Fruit fly (Drosophila melanogaster) Kc167 (cell line): ENCODE measurements around the gene rumi.

Experiments
- Myc ChIP-seq: fragments of >200 bp; optimal IDR thresholded peaks from 2 replicates; lab custom pipeline; 2017; ENCODE audit warnings: missing external identifiers
- Sin3A ChIP-seq: fragments of >200 bp; optimal IDR thresholded peaks from 2 replicates; lab custom pipeline; 2018; ENCODE audit warnings: missing external identifiers
- h ChIP-seq: fragments of >200 bp; optimal IDR thresholded peaks from 3 replicates; lab custom pipeline; 2018; ENCODE audit warnings: missing external identifiers
- insv ChIP-seq: fragments of >200 bp; optimal IDR thresholded peaks from 3 replicates; lab custom pipeline; 2018; ENCODE audit warnings: missing external identifiers
- psq ChIP-seq: fragments of >200 bp; optimal IDR thresholded peaks from 2 replicates; lab custom pipeline; 2017; ENCODE audit warnings: missing external identifiers
- ttk ChIP-seq: sonication (Bioruptor generic); optimal IDR thresholded peaks from 2 replicates; lab custom pipeline; 2017; ENCODE audit warnings: missing external identifiers

The rumi gene

DNA sequence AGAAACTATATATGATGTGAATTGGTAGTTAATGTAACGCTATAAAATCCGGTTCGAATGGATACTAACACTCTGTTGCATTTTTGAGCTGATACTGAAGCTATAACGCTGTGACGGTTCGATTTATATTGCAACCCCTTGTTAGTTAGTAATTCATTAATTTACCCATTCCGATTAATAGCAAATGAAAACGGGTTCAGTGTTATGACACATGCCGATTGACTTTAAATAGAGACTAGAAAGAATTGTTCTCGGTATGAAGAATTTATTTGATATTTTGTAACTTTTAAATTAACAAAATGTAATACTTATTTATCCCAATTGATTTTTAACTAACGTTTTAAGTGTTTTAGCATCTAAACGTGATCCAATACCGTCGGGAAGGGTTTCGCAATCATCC, 18.2 kb upstream of the rumi start, which contains the start of gene CG43091:
CG43091 (minus strand) TSS at position 101 of the 400 bp plus-strand sequence.
- no peak for TF ChIP-seq insv (lab: Kevin White, UChicago)
- no peak for TF ChIP-seq Sin3A (lab: Kevin White, UChicago)
- TF ChIP-seq Myc (lab: Kevin White, UChicago), result no peak
- no peak for TF ChIP-seq ttk (lab: Kevin White, UChicago)
- TF ChIP-seq psq, result no peak
- no peak for TF ChIP-seq h

DNA sequence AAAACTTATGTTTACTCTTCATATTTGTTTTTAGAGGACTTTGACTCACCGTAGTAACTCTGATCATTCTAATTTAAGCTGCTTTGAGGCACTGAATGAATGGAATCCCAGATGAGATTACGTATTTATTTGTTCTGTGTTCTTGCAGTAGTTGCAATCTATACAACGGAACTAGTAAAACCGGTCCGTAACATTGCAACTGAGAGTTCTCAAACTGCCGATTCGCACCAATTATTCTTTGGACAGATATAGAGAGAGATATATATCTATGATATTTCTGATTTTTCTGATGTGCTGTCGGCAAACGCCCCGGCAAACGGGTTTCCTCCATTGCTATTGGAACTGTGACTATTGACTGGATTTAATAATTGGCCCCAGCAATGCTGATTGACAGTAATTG, 17.2 kb upstream of the rumi start, which contains the start of gene CG13841:
CG13841 (minus strand) TSS at position 101 of the 400 bp plus-strand sequence.
- TF ChIP-seq ttk (lab: Kevin White, UChicago), result no peak
- TF ChIP-seq Myc (lab: Kevin White, UChicago), result no peak
- no peak for TF ChIP-seq Sin3A (lab: Kevin White, UChicago)
- TF ChIP-seq psq, result no peak
- TF ChIP-seq insv (lab: Kevin White, UChicago), result no peak
- TF ChIP-seq h, result no peak

DNA sequence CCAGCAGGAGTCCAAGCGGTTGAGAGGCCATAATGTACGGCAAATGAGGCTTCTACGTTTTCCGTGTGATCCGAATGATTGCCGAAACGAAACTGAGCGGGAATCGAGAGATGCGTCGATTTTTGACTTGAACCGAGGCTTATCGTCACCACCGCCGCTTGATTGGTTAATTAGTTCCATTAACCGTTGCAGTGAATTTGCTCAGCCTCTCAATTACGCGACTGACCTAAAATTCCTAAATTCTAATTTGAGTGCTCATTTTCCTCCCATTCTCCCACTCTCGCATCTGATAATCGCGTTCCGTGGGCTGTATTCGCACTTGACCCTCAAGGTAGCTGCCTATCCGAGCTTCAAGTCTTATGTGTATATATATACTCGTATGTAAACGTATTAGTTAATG, 15.7 kb upstream of the rumi start, which contains the start of gene Nepl15:
Nepl15 (minus strand) TSS at position 101 of the 400 bp plus-strand sequence.
- no peak for TF ChIP-seq Sin3A (lab: Kevin White, UChicago)
- no peak for TF ChIP-seq psq
- TF ChIP-seq Myc (lab: Kevin White, UChicago), result no peak
- no peak for TF ChIP-seq ttk (lab: Kevin White, UChicago)
- TF ChIP-seq h, result no peak
- TF ChIP-seq insv (lab: Kevin White, UChicago), result no peak

DNA sequence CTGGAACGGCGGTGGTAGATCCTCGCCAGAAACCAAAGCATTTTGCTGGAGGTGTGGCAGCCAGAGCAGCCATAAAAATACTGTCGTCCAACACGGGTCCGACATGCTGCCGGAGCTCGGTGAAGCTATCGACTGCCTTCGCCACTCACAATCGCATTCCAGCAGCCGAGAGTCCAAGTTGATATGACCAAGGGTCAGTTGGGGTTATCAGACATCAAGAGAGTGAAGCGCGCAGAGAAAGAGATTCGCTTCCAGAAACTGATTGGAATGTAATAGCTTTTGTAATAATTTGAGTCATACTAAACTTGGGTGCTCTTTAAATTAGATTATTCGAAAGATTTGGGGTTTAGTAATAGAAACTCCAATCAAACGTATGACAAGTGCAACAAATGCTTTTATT, 13.2 kb upstream of the rumi start, which contains the start of gene Nepl14:
Nepl14 (minus strand) TSS at position 125 of the 400 bp plus-strand sequence.
- TF ChIP-seq h, result no peak
- TF ChIP-seq insv (lab: Kevin White, UChicago), result no peak
- no peak for TF ChIP-seq Myc (lab: Kevin White, UChicago)

DNA sequence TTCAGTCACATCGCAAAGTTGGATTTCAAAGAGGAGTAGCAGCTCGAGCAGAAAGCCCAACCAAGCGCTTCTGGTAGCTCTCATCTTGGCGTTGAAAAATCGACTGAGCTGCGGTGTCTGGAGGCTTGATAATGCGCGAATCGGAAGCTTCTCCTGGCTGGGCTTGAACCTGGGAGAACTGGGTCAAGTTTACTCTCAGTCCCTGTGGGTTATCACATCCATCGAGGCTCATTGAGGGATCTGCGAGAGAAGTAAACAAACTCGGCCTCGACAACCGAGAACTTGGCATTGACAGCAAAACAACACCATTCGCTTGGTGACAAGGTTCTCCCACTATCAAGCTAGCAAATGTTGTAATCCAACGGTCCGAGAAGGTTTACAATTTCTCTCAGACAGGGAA, 10.6 kb upstream of the rumi start, which contains the start of gene Nepl13:
Nepl13 (minus strand) TSS at position 89 of the 400 bp plus-strand sequence.
- TF ChIP-seq Myc (lab: Kevin White, UChicago) (no peak), Sin3A (lab: Kevin White, UChicago) (no peak), psq (no peak), insv (lab: Kevin White, UChicago) (no peak), ttk (lab: Kevin White, UChicago) (no peak)

DNA sequence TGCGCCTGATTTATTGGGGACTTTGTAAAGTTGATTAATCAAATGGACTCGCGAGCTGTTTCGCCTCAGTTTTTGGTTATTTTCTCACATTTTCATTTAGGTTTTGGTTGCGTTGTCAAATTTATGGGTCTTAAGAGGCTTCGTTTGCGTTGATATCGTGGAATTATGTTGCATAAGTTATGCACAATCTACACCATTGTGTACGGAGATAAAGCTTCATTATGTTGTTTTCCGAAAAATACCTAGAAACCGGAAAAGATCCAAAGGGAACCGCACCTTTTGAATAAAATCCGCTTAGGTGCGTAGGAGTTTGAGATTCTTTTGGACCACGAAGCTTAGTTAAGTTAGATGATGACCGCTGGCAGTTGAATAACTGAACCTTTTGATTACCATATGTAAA, 6.7 kb upstream of the rumi start:
- no peak for TF ChIP-seq ttk (lab: Kevin White, UChicago)
- no peak for TF ChIP-seq insv (lab: Kevin White, UChicago)
- no peak for TF ChIP-seq Sin3A (lab: Kevin White, UChicago)
- no peak for TF ChIP-seq psq

DNA sequence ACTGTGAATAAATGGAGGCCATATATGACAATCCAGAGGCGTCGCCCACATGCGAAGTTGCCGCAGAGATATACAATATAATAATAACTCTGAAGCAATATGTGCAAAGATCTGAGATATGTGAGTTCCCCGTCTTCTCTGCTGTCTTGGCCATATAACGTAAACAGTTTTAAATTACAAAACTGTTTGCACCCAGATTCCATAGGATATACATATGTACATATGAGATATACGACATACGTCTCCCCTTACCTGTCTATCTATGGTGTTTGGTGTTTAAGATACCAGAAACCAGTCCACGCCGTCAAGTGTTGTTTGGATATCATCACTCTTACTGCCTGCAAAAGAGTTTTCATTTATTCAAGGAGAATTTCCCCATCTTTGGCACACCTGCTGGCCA, 5.9 kb upstream of the rumi start:
- TF ChIP-seq h (no peak), psq (no peak), insv (lab: Kevin White, UChicago) (no peak), Sin3A (lab: Kevin White, UChicago) (no peak), Myc (lab: Kevin White, UChicago) (no peak), ttk (lab: Kevin White, UChicago) (no peak)

DNA sequence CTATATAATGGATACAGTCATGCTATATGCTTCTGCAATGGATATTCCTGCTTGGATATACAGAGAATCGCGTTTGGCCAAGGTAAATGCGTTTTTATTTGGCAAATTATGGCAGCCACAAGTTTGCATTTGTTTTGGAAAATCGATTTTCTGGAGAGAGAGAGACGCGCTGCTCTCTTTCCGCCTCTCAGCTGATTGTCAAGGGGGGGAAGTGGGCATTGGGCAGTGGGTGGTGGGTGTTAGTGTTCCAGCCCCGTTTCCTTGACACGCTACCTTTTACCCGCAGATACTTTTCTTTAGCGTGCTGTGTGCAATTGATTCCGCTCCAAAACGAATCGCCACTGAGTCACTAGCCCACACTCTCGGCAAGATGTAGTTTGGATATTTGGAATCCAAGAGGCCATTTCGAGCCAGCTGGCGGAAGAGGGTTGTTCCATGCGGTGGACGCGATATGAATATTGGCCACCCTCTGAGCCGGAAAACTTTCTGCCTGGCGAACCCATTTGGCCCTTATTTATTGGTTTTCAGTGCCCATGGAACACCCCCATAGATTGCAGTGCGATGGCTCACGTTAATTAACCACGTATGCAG, 4.9 kb upstream of the rumi start:
- TF ChIP-seq Myc (lab: Kevin White, UChicago), result no peak
- TF ChIP-seq insv (lab: Kevin White, UChicago), result no peak
- TF ChIP-seq psq, result no peak
- no peak for TF ChIP-seq ttk (lab: Kevin White, UChicago)
- no peak for TF ChIP-seq Sin3A (lab: Kevin White, UChicago)
- no peak for TF ChIP-seq h

DNA sequence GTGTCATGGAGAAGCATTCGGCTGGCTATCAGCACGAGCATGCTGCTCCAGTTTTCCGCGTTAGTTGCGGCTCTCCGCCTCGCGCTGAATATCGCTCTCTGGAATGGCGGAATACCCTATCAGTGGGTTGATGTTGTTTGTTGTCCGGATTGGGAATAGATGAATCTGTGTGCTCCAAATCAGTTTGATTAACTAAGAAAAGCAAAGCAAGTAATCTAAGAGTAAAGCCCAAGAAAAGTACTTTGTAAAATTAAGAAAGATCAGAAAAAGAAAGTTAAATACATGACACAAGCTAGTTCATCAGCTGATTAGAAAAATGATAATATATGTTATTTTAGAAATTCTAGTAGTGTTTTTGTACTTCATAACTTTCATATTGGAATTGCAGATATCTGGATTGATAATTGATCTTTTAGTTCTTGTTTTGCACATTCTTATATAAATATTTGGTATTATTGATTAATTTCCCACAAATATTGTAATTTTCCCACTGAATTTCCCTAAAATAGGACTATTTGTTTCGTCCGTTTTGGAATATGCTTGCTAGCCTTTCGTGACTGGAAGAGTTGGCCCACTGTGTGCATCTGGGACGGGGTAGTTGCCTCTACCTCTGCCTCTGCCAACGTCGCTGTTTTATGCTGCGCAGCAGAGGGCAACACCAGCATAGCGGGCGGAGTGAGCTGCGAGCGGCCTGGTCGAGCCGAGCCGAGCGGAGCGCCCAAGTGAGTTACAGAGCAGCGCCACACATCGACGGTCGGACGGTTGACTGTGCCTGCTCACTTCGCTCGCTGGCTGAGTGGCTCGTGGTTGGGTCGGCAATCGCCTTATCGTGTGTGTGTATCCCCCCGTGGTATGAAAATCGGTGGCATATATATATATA, 3.7 kb upstream of the rumi start:
- TF ChIP-seq insv (lab: Kevin White, UChicago), result no peak
- TF ChIP-seq psq, result no peak
- no peak for TF ChIP-seq Myc (lab: Kevin White, UChicago)
- TF ChIP-seq ttk (lab: Kevin White, UChicago), result no peak
- TF ChIP-seq Sin3A (lab: Kevin White, UChicago), result no peak
- TF ChIP-seq h, result no peak

DNA sequence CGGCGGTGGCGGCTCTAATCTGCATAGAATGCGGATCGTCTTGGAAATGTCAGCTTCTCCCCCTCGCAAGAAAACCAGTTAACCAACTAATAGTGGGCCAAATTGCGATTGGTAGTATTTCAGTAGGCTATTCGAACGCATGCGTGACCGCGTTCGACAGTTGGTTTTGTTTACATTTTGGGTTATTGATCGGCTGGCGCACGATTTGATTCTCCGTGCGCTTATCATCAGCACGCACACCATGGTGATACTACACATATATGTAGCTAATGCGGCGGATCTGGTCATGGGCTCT, 3.1 kb upstream of the rumi start:
- TF ChIP-seq insv (lab: Kevin White, UChicago), result no peak
- no peak for TF ChIP-seq Myc (lab: Kevin White, UChicago)
- no peak for TF ChIP-seq ttk (lab: Kevin White, UChicago)

DNA sequence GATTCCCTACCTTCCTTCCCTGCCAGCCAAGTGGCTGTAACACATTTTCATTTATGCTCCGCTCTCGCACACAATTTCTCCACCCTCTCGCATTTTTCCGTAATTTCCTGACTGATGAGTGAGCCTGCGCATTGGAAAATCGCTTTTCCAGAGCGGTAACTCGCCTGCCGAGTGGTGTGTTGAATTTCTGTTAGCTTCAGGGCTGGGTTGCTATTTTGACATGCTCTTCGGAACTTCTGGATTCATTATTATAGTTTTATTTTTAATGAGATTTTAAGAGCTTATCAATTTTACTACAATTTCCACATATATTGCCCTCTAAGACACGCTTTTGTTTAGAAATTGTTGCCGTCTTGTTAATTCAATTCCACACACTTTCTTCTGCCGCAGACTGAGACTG, 2.5 kb upstream of the rumi start:
- no peak for TF ChIP-seq ttk (lab: Kevin White, UChicago)
- no peak for TF ChIP-seq psq
- no peak for TF ChIP-seq insv (lab: Kevin White, UChicago)
- TF ChIP-seq Sin3A (lab: Kevin White, UChicago), result no peak
- TF ChIP-seq Myc (lab: Kevin White, UChicago), result no peak
- TF ChIP-seq h, result no peak

DNA sequence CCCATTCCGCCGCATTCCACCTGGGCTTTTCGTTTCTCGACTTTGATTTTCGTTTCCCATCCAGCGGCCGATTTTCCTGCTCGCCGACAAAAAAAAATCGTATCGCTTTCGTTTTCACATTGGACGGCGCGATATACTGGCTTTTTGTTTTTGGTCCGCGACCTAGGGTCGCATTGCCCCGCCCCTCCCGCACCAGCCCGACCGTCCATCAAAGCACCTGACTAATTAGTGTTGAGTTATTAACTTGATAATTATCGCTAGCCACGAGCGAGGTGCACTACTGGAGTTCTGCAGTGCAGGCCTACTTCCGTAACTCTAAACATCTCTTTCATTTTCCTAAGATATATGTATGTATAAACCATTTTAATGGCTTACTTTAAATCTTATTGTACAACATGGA, 1.3 kb upstream of the rumi start:
- TF ChIP-seq insv (lab: Kevin White, UChicago) (no peak), Sin3A (lab: Kevin White, UChicago) (no peak), psq (no peak), Myc (lab: Kevin White, UChicago) (no peak), ttk (lab: Kevin White, UChicago) (no peak), h (no peak)
